Worm (Caenorhabditis elegans) whole organism, L4/young adult: ENCODE results near the gene Y38H6A.5.

Experiments used
- W03F9.2 ChIP-seq: fragments of 150-350 bp; optimal IDR thresholded peaks from 2 replicates; lab custom pipeline; 2014; ENCODE audit warnings: missing biosample characterization, missing genetic modification characterization
- dao-5 ChIP-seq: sonication (generic microtip); optimal IDR thresholded peaks from 2 replicates; lab custom pipeline; 2016; ENCODE audit warnings: missing genotype, missing genetic modification characterization, moderate library complexity, missing compliant biosample characterization
- him-1 ChIP-seq: sonication (generic microtip); optimal IDR thresholded peaks from 2 replicates; lab custom pipeline; 2016; ENCODE audit warnings: missing genotype, missing genetic modification reagents, missing genetic modification characterization, missing compliant biosample characterization

- TF ChIP-seq him-1 (tag; lab: Kevin White, UChicago) (no peak), W03F9.2 (tag; lab: Kevin White, UChicago) (no peak), dao-5 (tag; lab: Kevin White, UChicago) (no peak)
Measured at ce11 chrV:20351195-20351594, 16.0 kb upstream of the Y38H6A.5 start, which contains the start of gene K02E2.1.
